Worm (Caenorhabditis elegans) whole organism, L4 larva: ENCODE measurements around the gene txdc-12.1.

Experiments used
- D1046.2 ChIP-seq: fragments of 200-800 bp; sonication (Bioruptor generic); IDR thresholded peaks from 2 replicates; pipeline ENCODE4 v1.3.6; 2022; ENCODE audit warnings: missing genetic modification characterization, missing compliant biosample characterization
- F37D6.2 ChIP-seq: sonication (generic microtip); optimal IDR thresholded peaks from 2 replicates; lab custom pipeline; 2016; ENCODE audit warnings: mild to moderate bottlenecking, missing genetic modification characterization, missing compliant biosample characterization
- T26A8.4 ChIP-seq: fragments of 200-800 bp; sonication (Bioruptor generic); IDR thresholded peaks from 2 replicates; pipeline ENCODE4 v1.3.6; 2022; ENCODE audit warnings: missing genetic modification characterization, missing compliant biosample characterization
- Y48G9A.11 ChIP-seq: fragments of 200-800 bp; sonication (Bioruptor generic); IDR thresholded peaks from 2 replicates; pipeline ENCODE4 v1.3.6; 2022; ENCODE audit warnings: missing genetic modification reagents, missing genetic modification characterization, missing compliant biosample characterization
- aha-1 ChIP-seq: fragments of 150-350 bp; peaks from one replicate; lab custom pipeline; 2014; ENCODE audit warnings: missing biosample characterization, missing genetic modification characterization
- ama-1 ChIP-seq: fragments of 150-350 bp; optimal IDR thresholded peaks from 2 replicates; lab custom pipeline; 2014; ENCODE audit warnings: inconsistent platforms, mixed read lengths
- ceh-20 ChIP-seq: fragments of 200-800 bp; sonication (Bioruptor generic); IDR thresholded peaks from 2 replicates; pipeline ENCODE4 v1.3.6; 2022; ENCODE audit warnings: missing genetic modification reagents, missing genetic modification characterization, missing compliant biosample characterization
- ceh-28 ChIP-seq: fragments of 150-350 bp; optimal IDR thresholded peaks from 2 replicates; lab custom pipeline; 2014; ENCODE audit warnings: missing biosample characterization, missing genetic modification reagents, missing genetic modification characterization
- ces-1 ChIP-seq: fragments of 150-350 bp; sonication (generic microtip); optimal IDR thresholded peaks from 4 replicates; lab custom pipeline; 2014; ENCODE audit warnings: missing biosample characterization, missing genetic modification reagents, missing genetic modification characterization
- ctbp-1 ChIP-seq: fragments of 200-800 bp; sonication (Bioruptor generic); IDR thresholded peaks from 2 replicates; pipeline ENCODE4 v1.3.6; 2022; ENCODE audit warnings: missing genetic modification reagents, missing genetic modification characterization, missing compliant biosample characterization
- daf-12 ChIP-seq: fragments of 150-350 bp; optimal IDR thresholded peaks from 2 replicates; lab custom pipeline; 2014; ENCODE audit warnings: missing biosample characterization, missing genetic modification reagents, missing genetic modification characterization
- daf-16 ChIP-seq, 3 experiments: sonication (generic microtip); optimal IDR thresholded peaks; 2 replicates each; lab custom pipeline; 2016 to 2017; ENCODE audit warnings: missing genetic modification characterization in 3 of 3, missing genetic modification reagents in 3 of 3, mild to moderate bottlenecking in 2 of 3, missing compliant biosample characterization in 2 of 3, missing biosample characterization in 1 of 3, moderate library complexity in 1 of 3
- egl-27 ChIP-seq: sonication (generic microtip); optimal IDR thresholded peaks from 3 replicates; lab custom pipeline; 2017; ENCODE audit warnings: missing biosample characterization, missing genetic modification reagents, missing genetic modification characterization
- gei-8 ChIP-seq: fragments of 200-800 bp; sonication (Bioruptor generic); optimal IDR thresholded peaks from 2 replicates; lab custom pipeline; 2018; ENCODE audit warnings: mild to moderate bottlenecking, missing genetic modification characterization, missing compliant biosample characterization
- hlh-30 ChIP-seq: sonication (generic microtip); optimal IDR thresholded peaks from 2 replicates; lab custom pipeline; 2017; ENCODE audit warnings: antibody characterized with exemption, mild to moderate bottlenecking, missing genetic modification characterization, missing compliant biosample characterization; ENCODE audit not compliant: insufficient read depth
- lin-13 ChIP-seq: fragments of 150-350 bp; optimal IDR thresholded peaks from 2 replicates; lab custom pipeline; 2014; ENCODE audit warnings: missing biosample characterization, missing genetic modification reagents, missing genetic modification characterization
- lin-38 ChIP-seq: fragments of 200-800 bp; sonication (Bioruptor generic); IDR thresholded peaks from 2 replicates; pipeline ENCODE4 v1.3.6; 2022; ENCODE audit warnings: missing genetic modification reagents, missing genetic modification characterization, missing compliant biosample characterization
- lir-3 ChIP-seq: sonication (generic microtip); optimal IDR thresholded peaks from 2 replicates; lab custom pipeline; 2016; ENCODE audit warnings: mild to moderate bottlenecking, missing genetic modification characterization, missing compliant biosample characterization
- lsy-2 ChIP-seq, 2 experiments: fragments of 150-350 bp in 1 of 2; sonication (generic microtip) in 1 of 2; optimal IDR thresholded peaks; 2 replicates each; lab custom pipeline; 2014 to 2017; ENCODE audit warnings: missing biosample characterization in 2 of 2, missing genetic modification characterization in 2 of 2
- mes-2 ChIP-seq: sonication (generic microtip); optimal IDR thresholded peaks from 2 replicates; lab custom pipeline; 2016; ENCODE audit warnings: missing genotype, mild to moderate bottlenecking, missing genetic modification characterization, missing compliant biosample characterization; ENCODE audit not compliant: poor library complexity, severe bottlenecking
- nhr-76 ChIP-seq: fragments of 150-350 bp; optimal IDR thresholded peaks from 2 replicates; lab custom pipeline; 2014; ENCODE audit warnings: missing biosample characterization, missing genetic modification characterization
- nhr-77 ChIP-seq: fragments of 150-350 bp; optimal IDR thresholded peaks from 2 replicates; lab custom pipeline; 2014; ENCODE audit warnings: missing biosample characterization, missing genetic modification characterization
- php-3 ChIP-seq: fragments of 200-800 bp; sonication (Bioruptor generic); IDR thresholded peaks from 2 replicates; pipeline ENCODE4 v1.3.6; 2022; ENCODE audit warnings: missing genetic modification reagents, missing genetic modification characterization, missing compliant biosample characterization
- saeg-2 ChIP-seq: fragments of 200-800 bp; sonication (Bioruptor generic); IDR thresholded peaks from 2 replicates; pipeline ENCODE4 v1.3.6; 2022; ENCODE audit warnings: missing genetic modification reagents, missing genetic modification characterization, missing compliant biosample characterization
- skn-1 ChIP-seq: fragments of 150-350 bp; optimal IDR thresholded peaks from 2 replicates; lab custom pipeline; 2014; ENCODE audit warnings: missing biosample characterization, missing genetic modification characterization
- unc-130 ChIP-seq: sonication (generic microtip); optimal IDR thresholded peaks from 2 replicates; lab custom pipeline; 2016; ENCODE audit warnings: missing genetic modification reagents, missing genetic modification characterization, missing compliant biosample characterization
- vab-7 ChIP-seq: fragments of 200-800 bp; sonication (Bioruptor generic); IDR thresholded peaks from 2 replicates; pipeline ENCODE4 v1.3.6; 2022; ENCODE audit warnings: missing genetic modification reagents, missing genetic modification characterization, missing compliant biosample characterization
- zag-1 ChIP-seq: fragments of 150-350 bp; optimal IDR thresholded peaks from 2 replicates; lab custom pipeline; 2014; ENCODE audit warnings: missing biosample characterization, missing genetic modification characterization
- zip-2 ChIP-seq: fragments of 150-350 bp; optimal IDR thresholded peaks from 2 replicates; lab custom pipeline; 2014; ENCODE audit warnings: missing biosample characterization, missing genetic modification characterization

The txdc-12.1 gene

ce11 chrII:12240088-12240487, at the start of gene txdc-12.1:
Gene txdc-12.1, plus strand, starts transcription at chrII:12240388.
- TF ChIP-seq lir-3 (tag; lab: Kevin White, UChicago) (no peak), Y48G9A.11 (GFP tag; lab: Robert Waterston, UW) (no peak), vab-7 (GFP tag; lab: Robert Waterston, UW) (no peak), T26A8.4 (GFP tag; lab: Robert Waterston, UW) (no peak), php-3 (no peak)
- TF ChIP-seq, all 104 proteins: peak for 0

ce11 chrII:12199209-12199608, 41.0 kb upstream of the txdc-12.1 start:
- no peak for TF ChIP-seq saeg-2 (GFP tag; lab: Robert Waterston, UW)
- TF ChIP-seq ceh-28 (tag; lab: Kevin White, UChicago) = peak; percentile 77

ce11 chrII:12199912-12200637, 40.1 kb upstream of the txdc-12.1 start, which contains the start of gene polg-1:
Gene polg-1, minus strand, starts transcription at chrII:12199962.
- no peak for TF ChIP-seq D1046.2 (GFP tag; lab: Robert Waterston, UW)
- TF ChIP-seq ceh-28 (tag; lab: Kevin White, UChicago) = peak; percentile 76

DNA sequence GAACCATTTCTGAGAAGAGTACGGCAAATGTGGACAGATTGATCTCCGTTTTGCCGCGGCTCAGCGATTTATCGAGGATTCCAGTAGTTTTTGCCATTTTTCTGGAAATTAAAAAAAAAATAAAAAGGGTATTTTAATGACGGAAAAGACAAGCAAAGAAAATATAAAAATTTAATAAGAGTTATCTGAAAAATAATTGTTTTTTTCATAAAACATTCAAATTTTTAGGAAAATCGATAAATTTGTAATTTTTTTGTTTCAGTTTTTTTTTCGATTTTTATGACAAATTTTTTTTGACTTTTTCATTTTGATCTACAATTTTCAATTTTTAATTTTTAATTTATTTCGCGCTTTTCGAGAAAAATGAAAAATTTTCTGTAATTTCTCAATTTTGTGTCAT, 37.9 kb upstream of the txdc-12.1 start, which contains the start of gene trpp-5:
trpp-5 (minus strand) TSS at position 101 of the 400 bp plus-strand sequence.
- no peak for TF ChIP-seq F37D6.2 (tag; lab: Kevin White, UChicago)
- TF ChIP-seq mes-2 (tag; lab: Kevin White, UChicago) = no peak
- TF ChIP-seq nhr-77 = no peak
- no peak for TF ChIP-seq gei-8 (GFP tag; lab: Kevin White, UChicago)
- TF ChIP-seq aha-1 (tag; lab: Kevin White, UChicago) = peak; percentile 43
- no peak for TF ChIP-seq ctbp-1
- no peak for TF ChIP-seq zag-1 (tag; lab: Kevin White, UChicago)
- TF ChIP-seq, all 104 proteins: peak for 1

DNA sequence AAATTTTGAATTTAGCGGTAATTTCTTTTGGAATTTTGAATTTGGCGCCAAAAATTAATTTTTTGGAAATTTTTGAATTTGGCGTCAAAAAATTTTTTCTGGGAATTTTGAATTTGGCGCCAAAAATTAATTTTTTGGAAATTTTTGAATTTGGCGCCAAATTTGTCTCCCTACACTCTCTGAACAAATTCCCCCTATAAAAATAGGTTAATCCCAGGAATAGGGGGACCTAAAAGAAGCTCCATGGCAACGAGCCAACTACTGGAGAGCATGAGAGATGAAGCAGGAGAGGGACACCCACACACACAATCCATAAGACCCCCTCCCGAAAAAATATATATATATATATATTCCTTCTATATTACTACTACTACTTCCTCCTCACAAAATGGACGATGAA, 37.3 kb upstream of the txdc-12.1 start, which contains the start of gene aqp-12:
aqp-12 (plus strand) TSS at position 301 of the 400 bp plus-strand sequence.
- TF ChIP-seq daf-12 (tag; lab: Kevin White, UChicago) (no peak), ces-1 (no peak), T26A8.4 (GFP tag; lab: Robert Waterston, UW) (no peak), egl-27 (tag; lab: Kevin White, UChicago) (no peak), lin-38 (GFP tag; lab: Robert Waterston, UW) (no peak), daf-16 (GFP tag; optimal IDR thresholded peaks at IDR 0.05; lab: Kevin White, UChicago) (no peak), daf-16 (tag; optimal IDR thresholded peaks at IDR 0.05; lab: Kevin White, UChicago) (no peak), zip-2 (tag; lab: Kevin White, UChicago) (no peak), ama-1 (lab: Kevin White, UChicago) (no peak), lin-13 (GFP tag; lab: Kevin White, UChicago) (no peak), unc-130 (GFP tag; lab: Kevin White, UChicago) (no peak), ceh-20 (GFP tag; lab: Robert Waterston, UW) (no peak), zag-1 (tag; lab: Kevin White, UChicago) (no peak), lsy-2 (tag; optimal IDR thresholded peaks at IDR 0.05; lab: Kevin White, UChicago) (no peak)

DNA sequence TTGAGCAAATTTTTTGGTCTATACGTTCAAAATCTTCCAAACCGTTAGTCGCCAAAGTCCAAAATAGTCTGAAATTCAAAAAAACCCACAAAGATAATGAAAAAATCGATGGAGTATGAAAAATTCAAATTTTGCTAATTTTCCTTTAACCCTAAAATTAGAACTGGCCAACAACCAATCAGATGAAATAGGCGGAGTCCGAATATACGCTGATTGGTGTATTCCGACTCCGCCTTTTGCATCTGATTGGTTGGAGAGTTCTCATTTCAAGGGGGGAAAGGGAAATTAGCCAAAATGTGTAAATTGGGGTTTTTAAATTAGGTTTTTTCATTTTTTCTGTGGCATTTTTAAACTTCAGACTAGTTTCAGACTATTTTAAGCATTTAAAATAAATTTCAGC, 35.6 kb upstream of the txdc-12.1 start:
- no peak for TF ChIP-seq saeg-2 (GFP tag; lab: Robert Waterston, UW)
- TF ChIP-seq skn-1 (tag; lab: Kevin White, UChicago) = no peak
- no peak for TF ChIP-seq nhr-76
- TF ChIP-seq hlh-30 (tag; lab: Kevin White, UChicago) = no peak
